Worm (Caenorhabditis elegans): ENCODE measurements around the gene cup-14.

Gene cup-14

DNA sequence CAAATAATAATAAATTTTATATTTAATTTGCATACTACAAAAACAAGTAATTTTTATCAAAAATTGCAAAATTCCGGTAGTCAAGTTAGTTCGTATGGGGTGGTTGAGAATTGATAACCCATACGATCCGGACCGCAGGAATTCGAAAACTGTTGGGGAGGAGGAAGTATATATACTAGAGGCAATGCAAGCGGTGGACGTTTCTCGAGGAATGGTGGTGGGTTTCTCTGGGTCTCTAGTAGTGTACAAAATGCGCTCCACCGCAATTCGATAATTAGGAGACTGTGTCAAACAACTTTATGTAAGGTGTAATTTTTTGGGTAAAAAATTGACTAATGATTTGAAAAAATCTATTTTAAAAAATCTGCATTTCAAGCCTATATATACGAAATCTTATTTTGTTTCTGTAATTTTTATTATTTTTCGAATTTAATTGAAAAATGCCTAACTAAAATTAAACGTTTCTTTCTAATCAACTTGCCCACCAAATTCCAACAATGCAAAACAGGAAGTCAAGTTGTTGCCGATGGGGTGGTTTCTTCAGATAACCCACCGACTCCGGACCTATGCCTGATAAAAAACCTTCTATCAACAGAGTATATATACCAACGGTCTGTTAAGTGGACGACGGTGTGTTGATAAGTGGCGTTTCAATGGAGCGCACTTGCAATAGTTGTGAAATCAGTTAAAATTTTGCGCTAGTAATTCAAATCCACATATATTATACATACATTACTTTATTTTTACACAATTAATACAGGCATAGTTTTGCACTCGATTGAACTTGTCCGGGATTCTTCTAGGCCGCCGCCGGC is 37.5 kb downstream of the cup-14 start (continued):
- TF ChIP-seq ceh-82 (tag; optimal IDR thresholded peaks at IDR 0.05) (peak; percentile 88 to 89 (median 89)), mab-9 (GFP tag; IDR thresholded peaks at IDR 0.05) (peak; percentile 74), fkh-10 (GFP tag; optimal IDR thresholded peaks at IDR 0.05) (peak; percentile 84), xbp-1 (tag; optimal IDR thresholded peaks at IDR 0.05) (peak; percentile 95), fos-1 (tag; optimal IDR thresholded peaks at IDR 0.05) (peak; percentile 90), hlh-17 (GFP tag; optimal IDR thresholded peaks at IDR 0.05; ENCODE audit: borderline replicate concordance) (no peak), blmp-1 (tag; optimal IDR thresholded peaks at IDR 0.05) (peak; percentile 78), F16B12.6 (tag; optimal IDR thresholded peaks at IDR 0.05) (peak; percentile 65), fkh-8 (tag; optimal IDR thresholded peaks at IDR 0.05) (peak; percentile 89), C16A3.4 (tag; optimal IDR thresholded peaks at IDR 0.05) (peak; percentile 95), unc-98 (GFP tag; IDR thresholded peaks at IDR 0.05) (no peak), ets-5 (GFP tag; IDR thresholded peaks at IDR 0.05) (no peak), dsc-1 (tag; optimal IDR thresholded peaks at IDR 0.05) (peak; percentile 99), irx-1 (tag; optimal IDR thresholded peaks at IDR 0.05) (peak; percentile 94), vab-15 (tag; optimal IDR thresholded peaks at IDR 0.05) (peak; percentile 62), efl-1 (optimal IDR thresholded peaks at IDR 0.05) (peak; percentile 77 to 82), efl-1 (GFP tag; optimal IDR thresholded peaks at IDR 0.05 in 1 of 2) (peak; percentile 73 to 98), pqm-1 (tag; optimal IDR thresholded peaks at IDR 0.05) (no peak), nhr-11 (tag; optimal IDR thresholded peaks at IDR 0.05) (peak; percentile 12), nhr-237 (tag; optimal IDR thresholded peaks at IDR 0.05) (peak; percentile 62), aly-2 (tag; optimal IDR thresholded peaks at IDR 0.05) (peak; percentile 95), unc-130 (tag; optimal IDR thresholded peaks at IDR 0.05) (peak; percentile 97), lin-15B (tag; optimal IDR thresholded peaks at IDR 0.05) (peak; percentile 88), tlp-1 (tag; optimal IDR thresholded peaks at IDR 0.05) (no peak), egl-27 (tag; optimal IDR thresholded peaks at IDR 0.05) (no peak), nhr-84 (tag; optimal IDR thresholded peaks at IDR 0.05) (no peak), lin-39 (tag; optimal IDR thresholded peaks at IDR 0.05) (peak; percentile 92), ceh-8 (GFP tag; optimal IDR thresholded peaks at IDR 0.05) (peak; percentile 94), ama-1 (optimal IDR thresholded peaks at IDR 0.05) (peak; percentile 85), skn-1 (tag; optimal IDR thresholded peaks at IDR 0.05) (peak; percentile 65), ces-1 (GFP tag; optimal IDR thresholded peaks at IDR 0.05) (no peak), rnt-1 (tag; optimal IDR thresholded peaks at IDR 0.05) (peak; percentile 87), C34B4.2 (tag; optimal IDR thresholded peaks at IDR 0.05) (no peak), zag-1 (tag; optimal IDR thresholded peaks at IDR 0.05) (no peak), ztf-4 (tag; optimal IDR thresholded peaks at IDR 0.05) (peak; percentile 88)

DNA sequence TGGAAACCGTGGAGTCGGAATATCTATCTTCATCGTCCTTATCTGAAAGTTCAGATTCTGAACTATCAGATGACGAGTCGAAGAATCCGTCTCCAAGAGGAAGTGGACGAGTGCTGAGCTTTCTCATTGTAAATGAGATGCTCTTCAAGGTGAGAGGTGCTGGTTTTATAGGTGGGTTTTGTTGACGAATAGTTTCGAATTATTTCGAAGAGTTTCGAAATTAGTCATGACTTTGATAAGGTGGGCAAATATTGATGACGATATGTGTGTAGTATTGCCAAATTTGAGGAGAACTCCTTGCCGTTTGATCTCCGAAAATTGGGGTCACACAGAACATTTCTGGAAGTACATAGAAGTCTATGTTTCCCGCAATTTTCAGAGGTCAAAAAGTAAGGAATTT is 38.5 kb downstream of the cup-14 start, which contains the start of gene F08G2.5:
Gene F08G2.5, minus strand, starts transcription at position 127 of the 400 bp plus-strand sequence.
- no peak for TF ChIP-seq aly-2 (tag; optimal IDR thresholded peaks at IDR 0.05)
- peak in 1 of 2 experiments; percentile 33 for TF ChIP-seq lin-35 (GFP tag; optimal IDR thresholded peaks at IDR 0.05)
- TF ChIP-seq ceh-63 (GFP tag; optimal IDR thresholded peaks at IDR 0.05) = no peak

DNA sequence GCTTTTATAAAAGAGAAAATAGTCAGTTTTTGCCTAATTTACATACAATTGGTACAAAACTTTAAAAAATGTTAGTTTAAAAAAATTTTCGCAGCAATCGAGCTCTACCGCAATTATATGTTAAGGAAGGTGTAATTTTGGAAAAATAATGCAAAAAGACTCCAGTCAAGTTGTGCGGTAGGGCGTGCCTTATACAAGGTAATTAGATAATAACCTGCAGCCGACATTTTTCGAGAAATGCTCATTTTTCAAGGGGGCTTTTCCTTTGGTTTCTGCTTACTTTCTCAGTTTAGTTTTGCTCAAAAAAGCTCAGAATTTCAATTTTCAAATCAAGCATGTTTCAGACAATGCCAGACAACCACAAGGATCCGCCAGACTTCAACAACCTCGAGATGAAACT is 41.8 kb downstream of the cup-14 start, which contains the start of gene F08G2.4:
Gene F08G2.4, plus strand, starts transcription at position 348 of the 400 bp plus-strand sequence.
- TF ChIP-seq zag-1 (tag; optimal IDR thresholded peaks at IDR 0.05) (no peak), efl-1 (optimal IDR thresholded peaks at IDR 0.05) (no peak), efl-1 (GFP tag; optimal IDR thresholded peaks at IDR 0.05 in 1 of 2) (peak in 1 of 2 experiments; percentile 74)
